Worm (Caenorhabditis elegans) whole organism, L1 larva: ENCODE measurements around the gene atx-2.

ENCODE experiments used
- C16A3.4 ChIP-seq: fragments of 150-350 bp; optimal IDR thresholded peaks from 2 replicates; lab custom pipeline; 2014; ENCODE audit warnings: missing biosample characterization, missing genetic modification characterization
- C34B4.2 ChIP-seq: sonication (generic microtip); optimal IDR thresholded peaks from 2 replicates; lab custom pipeline; 2017; ENCODE audit warnings: mild to moderate bottlenecking, missing genetic modification characterization, missing compliant biosample characterization
- Y116A8C.19 ChIP-seq: sonication (generic microtip); optimal IDR thresholded peaks from 2 replicates; lab custom pipeline; 2016; ENCODE audit warnings: missing compliant biosample characterization, missing genetic modification characterization, borderline replicate concordance
- aha-1 ChIP-seq: fragments of 150-350 bp; optimal IDR thresholded peaks from 2 replicates; lab custom pipeline; 2014; ENCODE audit warnings: missing biosample characterization, missing genetic modification characterization
- aly-2 ChIP-seq: fragments of 150-350 bp; optimal IDR thresholded peaks from 2 replicates; lab custom pipeline; 2014; ENCODE audit warnings: missing biosample characterization, missing genetic modification characterization
- blmp-1 ChIP-seq: fragments of 150-350 bp; optimal IDR thresholded peaks from 2 replicates; lab custom pipeline; 2014; ENCODE audit warnings: missing biosample characterization, missing genetic modification characterization
- ceh-8 ChIP-seq: fragments of 200-800 bp; sonication (Bioruptor generic); optimal IDR thresholded peaks from 2 replicates; lab custom pipeline; 2018; ENCODE audit warnings: mild to moderate bottlenecking, missing genetic modification characterization, moderate library complexity, missing compliant biosample characterization
- dpl-1 ChIP-seq, 3 experiments: fragments of 150-350 bp in 2 of 3; sonication (generic microtip) in 1 of 3; optimal IDR thresholded peaks; 2 replicates each; lab custom pipeline; 2014 to 2017; ENCODE audit warnings: missing biosample characterization in 3 of 3, missing genetic modification characterization in 3 of 3, missing genetic modification reagents in 3 of 3
- efl-1 ChIP-seq, 4 experiments: fragments of 150-350 bp; optimal IDR thresholded peaks in 3 of 4; peaks in 1 of 4; 1 replicate in 1 of 4; 2 replicates in 3 of 4; lab custom pipeline; 2014; ENCODE audit warnings: missing biosample characterization in 2 of 4, missing genetic modification characterization in 2 of 4, missing genetic modification reagents in 2 of 4
- egl-13 ChIP-seq: sonication (generic microtip); optimal IDR thresholded peaks from 2 replicates; lab custom pipeline; 2016; ENCODE audit warnings: missing genotype, missing genetic modification reagents, missing genetic modification characterization, missing compliant biosample characterization
- elt-2 ChIP-seq: sonication (generic microtip); optimal IDR thresholded peaks from 2 replicates; lab custom pipeline; 2016; ENCODE audit warnings: missing genetic modification characterization, mild to moderate bottlenecking, inconsistent platforms, missing compliant biosample characterization, missing genetic modification reagents
- elt-3 ChIP-seq, 6 experiments: fragments of 150-350 bp in 1 of 6; sonication (generic microtip); optimal IDR thresholded peaks; 2 replicates each; lab custom pipeline; 2017 to 2018; ENCODE audit warnings: missing biosample characterization in 6 of 6, missing genetic modification characterization in 6 of 6, inconsistent platforms in 1 of 6
- fkh-8 ChIP-seq: sonication (generic microtip); optimal IDR thresholded peaks from 2 replicates; lab custom pipeline; 2016; ENCODE audit warnings: mild to moderate bottlenecking, missing genetic modification characterization, missing compliant biosample characterization
- fos-1 ChIP-seq: fragments of 150-350 bp; optimal IDR thresholded peaks from 2 replicates; lab custom pipeline; 2014; ENCODE audit warnings: missing biosample characterization, missing genetic modification characterization
- irx-1 ChIP-seq: sonication (generic microtip); optimal IDR thresholded peaks from 2 replicates; lab custom pipeline; 2016; ENCODE audit warnings: missing genetic modification characterization, missing compliant biosample characterization
- lin-13 ChIP-seq: fragments of 150-350 bp; optimal IDR thresholded peaks from 2 replicates; lab custom pipeline; 2014; ENCODE audit warnings: missing biosample characterization, missing genetic modification reagents, missing genetic modification characterization
- lin-14 ChIP-seq: fragments of 200-800 bp; sonication (Bioruptor generic); optimal IDR thresholded peaks from 2 replicates; lab custom pipeline; 2018; ENCODE audit warnings: mild to moderate bottlenecking, missing genetic modification characterization, moderate library complexity, missing compliant biosample characterization
- lin-35 ChIP-seq, 2 experiments: fragments of 150-350 bp; optimal IDR thresholded peaks; 2 replicates each; lab custom pipeline; 2014; ENCODE audit warnings: missing biosample characterization in 2 of 2, missing genetic modification characterization in 2 of 2, missing genetic modification reagents in 2 of 2
- lsy-2 ChIP-seq, 2 experiments: fragments of 150-350 bp; optimal IDR thresholded peaks; 2 replicates each; lab custom pipeline; 2014; ENCODE audit warnings: missing biosample characterization in 2 of 2, missing genetic modification characterization in 2 of 2
- mab-9 ChIP-seq: fragments of 200-800 bp; sonication (Bioruptor generic); IDR thresholded peaks from 2 replicates; pipeline ENCODE4 v1.3.6; 2022; ENCODE audit warnings: missing genetic modification reagents, missing genetic modification characterization, missing compliant biosample characterization
- mdl-1 ChIP-seq, 2 experiments: fragments of 150-350 bp; optimal IDR thresholded peaks; 2 replicates each; lab custom pipeline; 2014 to 2017; ENCODE audit warnings: missing biosample characterization in 2 of 2, missing genetic modification characterization in 2 of 2, inconsistent platforms in 1 of 2
- mef-2 ChIP-seq: fragments of 150-350 bp; optimal IDR thresholded peaks from 2 replicates; lab custom pipeline; 2014; ENCODE audit warnings: missing biosample characterization, missing genetic modification characterization
- mep-1 ChIP-seq: fragments of 150-350 bp; optimal IDR thresholded peaks from 2 replicates; lab custom pipeline; 2014; ENCODE audit warnings: missing biosample characterization, missing genetic modification characterization
- nhr-11 ChIP-seq: fragments of 150-350 bp; optimal IDR thresholded peaks from 2 replicates; lab custom pipeline; 2014; ENCODE audit warnings: missing biosample characterization, missing genetic modification characterization
- nhr-20 ChIP-seq: sonication (generic microtip); optimal IDR thresholded peaks from 2 replicates; lab custom pipeline; 2016; ENCODE audit warnings: mild to moderate bottlenecking, missing genetic modification characterization, missing compliant biosample characterization
- nhr-71 ChIP-seq: sonication (generic microtip); optimal IDR thresholded peaks from 2 replicates; lab custom pipeline; 2016; ENCODE audit warnings: mild to moderate bottlenecking, missing genetic modification characterization, moderate library complexity, missing compliant biosample characterization
- nhr-77 ChIP-seq: fragments of 150-350 bp; optimal IDR thresholded peaks from 2 replicates; lab custom pipeline; 2014; ENCODE audit warnings: missing biosample characterization, missing genetic modification characterization
- nhr-90 ChIP-seq: sonication (generic microtip); optimal IDR thresholded peaks from 2 replicates; lab custom pipeline; 2016; ENCODE audit warnings: mild to moderate bottlenecking, missing genetic modification characterization, missing compliant biosample characterization; ENCODE audit not compliant: poor library complexity
- pag-3 ChIP-seq: sonication (generic microtip); optimal IDR thresholded peaks from 2 replicates; lab custom pipeline; 2017; ENCODE audit warnings: missing genetic modification characterization, mild to moderate bottlenecking, missing compliant biosample characterization, antibody characterized with exemption, borderline replicate concordance; ENCODE audit not compliant: insufficient read depth
- pax-3 ChIP-seq: fragments of 200-800 bp; sonication (Bioruptor generic); optimal IDR thresholded peaks from 2 replicates; lab custom pipeline; 2018; ENCODE audit warnings: mild to moderate bottlenecking, missing genetic modification characterization, moderate library complexity, missing compliant biosample characterization
- rnt-1 ChIP-seq: sonication (generic microtip); optimal IDR thresholded peaks from 2 replicates; lab custom pipeline; 2016; ENCODE audit warnings: mild to moderate bottlenecking, missing genetic modification characterization, moderate library complexity, missing compliant biosample characterization
- skn-1 ChIP-seq: fragments of 150-350 bp; optimal IDR thresholded peaks from 2 replicates; lab custom pipeline; 2014; ENCODE audit warnings: missing biosample characterization, missing genetic modification characterization
- snpc-4 ChIP-seq: fragments of 150-350 bp; optimal IDR thresholded peaks from 2 replicates; lab custom pipeline; 2014; ENCODE audit warnings: missing biosample characterization, missing genetic modification characterization
- snu-23 ChIP-seq: sonication (generic microtip); optimal IDR thresholded peaks from 2 replicates; lab custom pipeline; 2016; ENCODE audit warnings: missing genetic modification characterization, missing compliant biosample characterization
- sptf-1 ChIP-seq: fragments of 150-350 bp; optimal IDR thresholded peaks from 2 replicates; lab custom pipeline; 2014; ENCODE audit warnings: missing biosample characterization, missing genetic modification characterization
- tbx-2 ChIP-seq: sonication (generic microtip); optimal IDR thresholded peaks from 2 replicates; lab custom pipeline; 2016; ENCODE audit warnings: missing genetic modification characterization, missing compliant biosample characterization
- tlp-1 ChIP-seq: fragments of 150-350 bp; optimal IDR thresholded peaks from 2 replicates; lab custom pipeline; 2014; ENCODE audit warnings: missing biosample characterization, missing genetic modification characterization
- unc-30 ChIP-seq: sonication (generic microtip); optimal IDR thresholded peaks from 2 replicates; lab custom pipeline; 2017; ENCODE audit warnings: missing biosample characterization, missing genetic modification characterization
- unc-62 ChIP-seq: fragments of 150-350 bp; optimal IDR thresholded peaks from 2 replicates; lab custom pipeline; 2014; ENCODE audit warnings: missing biosample characterization, missing genetic modification reagents, missing genetic modification characterization
- unc-86 ChIP-seq: sonication (generic microtip); optimal IDR thresholded peaks from 2 replicates; lab custom pipeline; 2016; ENCODE audit warnings: missing genetic modification characterization, missing compliant biosample characterization
- vab-15 ChIP-seq: sonication (generic microtip); optimal IDR thresholded peaks from 2 replicates; lab custom pipeline; 2017; ENCODE audit warnings: missing genotype, mild to moderate bottlenecking, missing genetic modification characterization, missing compliant biosample characterization
- zag-1 ChIP-seq: fragments of 150-350 bp; optimal IDR thresholded peaks from 2 replicates; lab custom pipeline; 2014; ENCODE audit warnings: missing biosample characterization, missing genetic modification characterization
- zip-4 ChIP-seq: fragments of 200-800 bp; sonication (Bioruptor generic); optimal IDR thresholded peaks from 2 replicates; lab custom pipeline; 2018; ENCODE audit warnings: mild to moderate bottlenecking, missing genetic modification characterization, moderate library complexity, missing compliant biosample characterization

Gene atx-2

DNA sequence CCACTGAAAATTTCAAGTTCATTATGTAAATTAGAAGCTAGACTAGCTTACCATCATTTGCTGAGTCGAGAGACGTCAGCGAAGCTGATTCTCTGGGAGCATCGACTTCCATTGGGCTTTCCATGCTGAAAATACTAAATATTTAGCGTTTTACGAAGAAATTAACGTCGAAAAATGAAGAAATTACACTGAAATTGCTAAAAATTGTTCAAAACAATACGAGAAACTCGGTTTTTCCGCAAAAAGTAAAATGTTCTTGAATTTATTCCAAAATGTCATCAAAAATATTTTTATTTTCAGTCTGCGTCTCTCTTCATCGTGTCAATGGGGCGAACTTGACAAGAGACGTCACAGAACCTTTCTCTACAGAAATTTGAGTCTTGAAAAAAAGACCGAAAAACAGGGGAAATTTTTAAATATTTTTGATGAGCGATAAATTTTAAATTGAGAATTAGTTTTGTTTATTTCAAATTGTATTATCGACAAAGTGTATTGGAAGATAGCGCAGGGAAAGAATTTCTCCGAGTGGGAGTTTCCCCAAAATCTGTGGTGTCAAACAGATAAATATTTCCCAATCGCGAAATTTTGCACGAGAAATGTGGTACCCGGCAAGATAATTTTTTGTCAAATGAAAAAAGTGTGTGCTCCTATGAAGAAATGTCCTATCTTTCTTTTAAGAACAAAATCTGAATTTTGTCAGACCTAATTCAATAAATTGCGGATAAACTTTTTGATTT lies 594 bp upstream of the atx-2 start, which contains the start of gene ecps-1 (continued):
- TF ChIP-seq vab-15 (tag; lab: Kevin White, UChicago) (peak; percentile 1), dpl-1 (GFP tag; optimal IDR thresholded peaks at IDR 0.05; lab: Kevin White, UChicago) (peak; percentile 72 to 84 (median 83))
- TF ChIP-seq, all 84 proteins: peak for 63

DNA sequence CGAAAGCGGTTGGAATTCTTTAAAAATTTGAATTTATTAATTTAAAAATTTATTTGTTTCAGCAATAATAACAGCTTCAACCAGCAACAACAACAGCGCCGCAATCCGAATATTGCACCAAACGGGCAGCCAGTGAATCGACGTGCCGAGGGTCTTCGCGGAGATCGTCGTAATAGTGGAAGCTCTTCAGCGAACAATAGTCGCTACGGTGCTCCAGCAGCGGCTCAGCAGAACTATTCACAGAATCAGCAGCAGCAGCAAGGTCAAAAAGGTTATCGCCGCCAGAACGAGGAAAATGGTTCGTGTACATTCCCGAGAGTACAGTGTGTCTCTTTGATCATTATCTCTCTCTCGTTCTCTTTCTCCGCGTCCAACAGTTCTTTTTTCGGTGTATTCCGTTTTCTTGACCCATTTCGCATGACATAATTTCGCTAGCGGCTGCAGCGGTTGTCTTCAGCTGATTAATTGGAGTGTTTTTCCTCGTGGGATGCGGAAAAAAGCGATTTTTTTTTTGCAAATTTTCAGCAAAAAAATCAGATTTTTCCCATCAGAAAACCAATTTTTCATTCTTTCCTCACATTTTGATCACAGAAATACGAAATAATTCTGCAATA lies 1.9 kb downstream of the atx-2 start:
- TF ChIP-seq efl-1 (optimal IDR thresholded peaks at IDR 0.05; lab: Kevin White, UChicago), result no peak
- peak in 1 of 2 experiments; percentile 68 for TF ChIP-seq efl-1 (GFP tag; optimal IDR thresholded peaks at IDR 0.05 in 1 of 2; lab: Kevin White, UChicago)
- peak; percentile 71 for TF ChIP-seq blmp-1
- no peak for TF ChIP-seq lin-13 (GFP tag; lab: Kevin White, UChicago)

DNA sequence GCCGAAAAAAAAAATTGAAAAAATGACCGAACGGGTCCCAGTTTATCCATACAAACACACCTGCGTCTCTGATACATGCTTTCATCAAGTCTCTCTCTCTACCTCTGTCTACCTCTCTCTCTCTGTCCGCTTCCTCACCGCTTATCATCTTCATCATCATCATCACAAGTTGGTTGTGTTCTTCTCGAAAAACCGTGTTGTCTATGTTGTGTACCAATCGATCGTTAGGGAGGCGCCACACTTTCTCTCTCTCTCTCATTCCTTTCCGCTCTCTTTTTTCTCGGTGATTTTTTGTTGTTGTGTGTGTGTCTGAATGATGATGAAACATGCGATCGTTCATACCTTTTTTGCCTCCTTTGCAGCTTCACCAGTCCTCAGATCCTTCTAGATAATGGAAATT lies 2.5 kb downstream of the atx-2 start:
- TF ChIP-seq rnt-1 (tag; lab: Kevin White, UChicago) (peak; percentile 32), skn-1 (tag; lab: Kevin White, UChicago) (peak; percentile 69), efl-1 (optimal IDR thresholded peaks at IDR 0.05; lab: Kevin White, UChicago) (peak; percentile 3 to 12), efl-1 (GFP tag; optimal IDR thresholded peaks at IDR 0.05 in 1 of 2; lab: Kevin White, UChicago) (peak in 1 of 2 experiments; percentile 89), unc-30 (no peak), mef-2 (tag; lab: Kevin White, UChicago) (no peak), nhr-90 (peak; percentile 27), blmp-1 (peak; percentile 91), nhr-71 (tag; lab: Kevin White, UChicago) (peak; percentile 28), tbx-2 (no peak), snu-23 (GFP tag; lab: Kevin White, UChicago) (peak; percentile 60), ceh-8 (GFP tag; lab: Kevin White, UChicago) (no peak), elt-2 (no peak), aly-2 (tag; lab: Kevin White, UChicago) (no peak), mab-9 (GFP tag; lab: Robert Waterston, UW) (no peak), C16A3.4 (peak; percentile 9), lin-35 (GFP tag; optimal IDR thresholded peaks at IDR 0.05; lab: Kevin White, UChicago) (peak in 1 of 2 experiments; percentile 70), zip-4 (GFP tag; lab: Kevin White, UChicago) (no peak), dpl-1 (GFP tag; optimal IDR thresholded peaks at IDR 0.05; lab: Kevin White, UChicago) (peak in 1 of 3 experiments; percentile 23), mep-1 (tag; lab: Kevin White, UChicago) (peak; percentile 55), nhr-20 (peak; percentile 17), nhr-11 (no peak), fos-1 (tag; lab: Kevin White, UChicago) (no peak), mdl-1 (tag; optimal IDR thresholded peaks at IDR 0.05; lab: Kevin White, UChicago) (peak in 1 of 2 experiments; percentile 31), lin-14 (peak; percentile 69), zag-1 (tag; lab: Kevin White, UChicago) (no peak), lsy-2 (tag; optimal IDR thresholded peaks at IDR 0.05; lab: Kevin White, UChicago) (peak in 1 of 2 experiments; percentile 43), pax-3 (tag; lab: Kevin White, UChicago) (no peak), elt-3 (tag; optimal IDR thresholded peaks at IDR 0.05; lab: Kevin White, UChicago) (peak in 2 of 6 experiments; percentile 0 to 72), pag-3 (no peak), egl-13 (no peak)

DNA sequence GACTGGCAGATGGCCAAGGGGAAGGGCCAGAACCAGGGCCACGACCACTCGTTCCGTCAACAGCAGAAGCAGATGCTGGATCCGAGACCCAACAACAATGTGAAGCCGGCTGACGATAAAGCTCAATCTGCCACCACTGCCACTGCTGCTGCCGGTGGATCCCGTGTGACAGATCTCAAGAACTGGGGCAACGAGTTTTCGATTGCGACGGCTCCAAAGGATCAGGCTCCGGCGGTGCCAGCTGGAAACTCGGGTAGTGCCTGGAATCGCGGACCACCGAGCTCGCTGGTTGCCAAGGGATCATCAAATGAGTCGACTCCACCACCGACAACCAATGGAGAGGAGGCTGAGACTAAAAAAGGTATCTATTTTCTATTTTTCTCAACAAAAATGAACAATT lies 3.3 kb downstream of the atx-2 start:
- no peak for TF ChIP-seq zip-4 (GFP tag; lab: Kevin White, UChicago)
- no peak for TF ChIP-seq sptf-1 (tag; lab: Kevin White, UChicago)
- no peak for TF ChIP-seq egl-13
- no peak for TF ChIP-seq pax-3 (tag; lab: Kevin White, UChicago)
- no peak for TF ChIP-seq vab-15 (tag; lab: Kevin White, UChicago)
- no peak for TF ChIP-seq aha-1 (tag; lab: Kevin White, UChicago)
- TF ChIP-seq tlp-1 (tag; lab: Kevin White, UChicago), result no peak
- no peak for TF ChIP-seq aly-2 (tag; lab: Kevin White, UChicago)
- TF ChIP-seq mef-2 (tag; lab: Kevin White, UChicago), result no peak
- TF ChIP-seq fkh-8 (tag; lab: Kevin White, UChicago), result no peak
- TF ChIP-seq elt-2, result no peak
- TF ChIP-seq lsy-2 (tag; optimal IDR thresholded peaks at IDR 0.05; lab: Kevin White, UChicago), result no peak
- no peak for TF ChIP-seq nhr-11
- no peak for TF ChIP-seq snpc-4 (tag; lab: Kevin White, UChicago)
- no peak for TF ChIP-seq unc-62 (GFP tag; lab: Kevin White, UChicago)
- TF ChIP-seq C34B4.2 (tag; lab: Kevin White, UChicago), result no peak
- no peak for TF ChIP-seq Y116A8C.19 (tag; lab: Kevin White, UChicago)
- no peak for TF ChIP-seq irx-1 (tag; lab: Kevin White, UChicago)
- TF ChIP-seq nhr-77 (tag; lab: Kevin White, UChicago), result no peak
- no peak for TF ChIP-seq unc-86 (tag; lab: Kevin White, UChicago)
